Worm (Caenorhabditis elegans): Measurements from ENCODE around the gene nhr-203.

Gene nhr-203

ce11 chrV:472589-472988 lies 13.0 kb downstream of the nhr-203 start, which contains the start of gene srt-31:
Gene srt-31, plus strand, starts transcription at chrV:472889.
- TF ChIP-seq mab-5 (tag; optimal IDR thresholded peaks at IDR 0.05) (no peak), elt-3 (tag; optimal IDR thresholded peaks at IDR 0.05) (no peak), drap-1 (GFP tag; optimal IDR thresholded peaks at IDR 0.05) (no peak), nhr-12 (tag; optimal IDR thresholded peaks at IDR 0.05) (no peak), ceh-39 (tag; optimal IDR thresholded peaks at IDR 0.05) (no peak), mls-2 (tag; optimal IDR thresholded peaks at IDR 0.05) (no peak), hlh-1 (tag; optimal IDR thresholded peaks at IDR 0.05) (no peak), elt-1 (tag; optimal IDR thresholded peaks at IDR 0.05; ENCODE audit: borderline replicate concordance, insufficient read depth) (no peak), bed-3 (GFP tag; optimal IDR thresholded peaks at IDR 0.05) (no peak)

- TF ChIP-seq lsy-2 (tag; optimal IDR thresholded peaks at IDR 0.05) (no peak), elt-1 (tag; optimal IDR thresholded peaks at IDR 0.05; ENCODE audit: borderline replicate concordance, insufficient read depth) (no peak), unc-39 (tag; optimal IDR thresholded peaks at IDR 0.05) (no peak), ceh-83 (GFP tag; optimal IDR thresholded peaks at IDR 0.05) (no peak)
These were observed 14.9 kb downstream of the nhr-203 start, which contains the start of gene nhr-99 for ce11 chrV:474516-474915. Gene nhr-99, plus strand, starts transcription at chrV:474778.

ce11 chrV:477664-478212 lies 18.1 kb downstream of the nhr-203 start, which contains the start of gene nhr-55:
Gene nhr-55, plus strand, starts transcription at chrV:478162.
- no peak for TF ChIP-seq nhr-28 (tag; optimal IDR thresholded peaks at IDR 0.05)
- TF ChIP-seq drap-1 (GFP tag; optimal IDR thresholded peaks at IDR 0.05) = no peak
- TF ChIP-seq tbx-8 (GFP tag; optimal IDR thresholded peaks at IDR 0.05) = no peak
- TF ChIP-seq nhr-2 (tag; optimal IDR thresholded peaks at IDR 0.05) = no peak
- no peak for TF ChIP-seq elt-1 (tag; optimal IDR thresholded peaks at IDR 0.05; ENCODE audit: borderline replicate concordance, insufficient read depth)
- TF ChIP-seq elt-3 (tag; optimal IDR thresholded peaks at IDR 0.05) = no peak

- no peak for TF ChIP-seq cnd-1 (tag; optimal IDR thresholded peaks at IDR 0.05)
- no peak for TF ChIP-seq ceh-83 (GFP tag; optimal IDR thresholded peaks at IDR 0.05)
- no peak for TF ChIP-seq sem-2 (GFP tag; optimal IDR thresholded peaks at IDR 0.05)
- no peak for TF ChIP-seq bed-3 (GFP tag; optimal IDR thresholded peaks at IDR 0.05)
- TF ChIP-seq tbx-8 (GFP tag; optimal IDR thresholded peaks at IDR 0.05) = no peak
- no peak for TF ChIP-seq lin-32 (GFP tag; optimal IDR thresholded peaks at IDR 0.05)
- no peak for TF ChIP-seq mab-5 (tag; optimal IDR thresholded peaks at IDR 0.05)
- TF ChIP-seq flh-1 (GFP tag; optimal IDR thresholded peaks at IDR 0.05) = no peak
- no peak for TF ChIP-seq elt-3 (tag; optimal IDR thresholded peaks at IDR 0.05)
- no peak for TF ChIP-seq mep-1 (tag; optimal IDR thresholded peaks at IDR 0.05)
- no peak for TF ChIP-seq nhr-237 (tag; optimal IDR thresholded peaks at IDR 0.05)
- no peak for TF ChIP-seq zip-8 (tag; optimal IDR thresholded peaks at IDR 0.05)
- no peak for TF ChIP-seq unc-39 (tag; optimal IDR thresholded peaks at IDR 0.05)
- no peak for TF ChIP-seq lin-13 (tag; optimal IDR thresholded peaks at IDR 0.05)
- TF ChIP-seq nhr-76 (tag; optimal IDR thresholded peaks at IDR 0.05) = no peak
- no peak for TF ChIP-seq ceh-39 (tag; optimal IDR thresholded peaks at IDR 0.05)
- TF ChIP-seq unc-62 (GFP tag; optimal IDR thresholded peaks at IDR 0.05) = no peak
- no peak for TF ChIP-seq nhr-2 (tag; optimal IDR thresholded peaks at IDR 0.05)
- TF ChIP-seq sptf-1 (tag; optimal IDR thresholded peaks at IDR 0.05) = no peak
- TF ChIP-seq ham-2 (GFP tag; optimal IDR thresholded peaks at IDR 0.05) = no peak
These were observed 19.5 kb downstream of the nhr-203 start for ce11 chrV:479046-479445.

- TF ChIP-seq blmp-1 (tag; optimal IDR thresholded peaks at IDR 0.05) (no peak), bed-3 (GFP tag; optimal IDR thresholded peaks at IDR 0.05) (no peak), ceh-39 (tag; optimal IDR thresholded peaks at IDR 0.05) (no peak), lin-13 (tag; optimal IDR thresholded peaks at IDR 0.05) (no peak), cnd-1 (tag; optimal IDR thresholded peaks at IDR 0.05) (no peak), unc-39 (tag; optimal IDR thresholded peaks at IDR 0.05) (no peak), ces-1 (GFP tag; optimal IDR thresholded peaks at IDR 0.05) (no peak), mls-2 (tag; optimal IDR thresholded peaks at IDR 0.05) (no peak), sptf-1 (tag; optimal IDR thresholded peaks at IDR 0.05) (no peak), nhr-28 (tag; optimal IDR thresholded peaks at IDR 0.05) (no peak), drap-1 (GFP tag; optimal IDR thresholded peaks at IDR 0.05) (no peak)
These were observed 23.3 kb downstream of the nhr-203 start for ce11 chrV:482860-483259.

- no peak for TF ChIP-seq lin-13 (tag; optimal IDR thresholded peaks at IDR 0.05)
- TF ChIP-seq drap-1 (GFP tag; optimal IDR thresholded peaks at IDR 0.05) = no peak
- no peak for TF ChIP-seq bed-3 (GFP tag; optimal IDR thresholded peaks at IDR 0.05)
- no peak for TF ChIP-seq unc-39 (tag; optimal IDR thresholded peaks at IDR 0.05)
- TF ChIP-seq hlh-1 (tag; optimal IDR thresholded peaks at IDR 0.05) = no peak
- no peak for TF ChIP-seq mab-5 (tag; optimal IDR thresholded peaks at IDR 0.05)
- TF ChIP-seq nhr-2 (tag; optimal IDR thresholded peaks at IDR 0.05) = no peak
- TF ChIP-seq nhr-12 (tag; optimal IDR thresholded peaks at IDR 0.05) = no peak
- no peak for TF ChIP-seq sem-2 (GFP tag; optimal IDR thresholded peaks at IDR 0.05)
- TF ChIP-seq zip-8 (tag; optimal IDR thresholded peaks at IDR 0.05) = no peak
- no peak for TF ChIP-seq nhr-28 (tag; optimal IDR thresholded peaks at IDR 0.05)
- TF ChIP-seq ceh-83 (GFP tag; optimal IDR thresholded peaks at IDR 0.05) = no peak
- no peak for TF ChIP-seq ceh-43 (GFP tag; optimal IDR thresholded peaks at IDR 0.05)
- TF ChIP-seq ces-1 (GFP tag; optimal IDR thresholded peaks at IDR 0.05) = no peak
These were observed 23.7 kb downstream of the nhr-203 start, which contains the start of gene nhr-130 for ce11 chrV:483289-483795. Gene nhr-130, minus strand, starts transcription at chrV:483339.

All from whole organism, mixed stage, embryonic.